Fruit fly (Drosophila melanogaster) whole organism, embryonic: ENCODE measurements around the gene Ccdc114.

Experiments
- Atf6 ChIP-seq: fragments of 200-800 bp; sonication (Bioruptor generic); IDR thresholded peaks from 2 replicates; pipeline ENCODE4 v1.3.6; 2022; ENCODE audit warnings: missing biosample characterization, missing genetic modification characterization
- Bgb ChIP-seq: fragments of 200-800 bp; sonication (Bioruptor generic); IDR thresholded peaks from 2 replicates; pipeline ENCODE4 v1.3.6; 2022; ENCODE audit warnings: missing biosample characterization, missing genetic modification characterization; ENCODE audit not compliant: partially characterized antibody
- CG11456 ChIP-seq: fragments of 200-800 bp; sonication (Bioruptor generic); IDR thresholded peaks from 3 replicates; pipeline ENCODE4 v1.3.6; 2022; ENCODE audit warnings: missing biosample characterization, missing genetic modification characterization
- CG12104 ChIP-seq: fragments of 200-800 bp; sonication (Bioruptor generic); optimal IDR thresholded peaks from 3 replicates; lab custom pipeline; 2016; ENCODE audit warnings: missing biosample characterization, missing genetic modification characterization
- CG12659 ChIP-seq: fragments of 200-800 bp; sonication (Bioruptor generic); optimal IDR thresholded peaks from 3 replicates; lab custom pipeline; 2017; ENCODE audit warnings: mild to moderate bottlenecking, missing biosample characterization, missing genetic modification reagents, missing genetic modification characterization
- CG13894 ChIP-seq: fragments of 200-800 bp; sonication (Bioruptor generic); optimal IDR thresholded peaks from 3 replicates; lab custom pipeline; 2018; ENCODE audit warnings: missing biosample characterization, mild to moderate bottlenecking, missing genetic modification characterization, moderate library complexity
- CG14710 ChIP-seq: fragments of 200-800 bp; sonication (Bioruptor generic); optimal IDR thresholded peaks from 3 replicates; lab custom pipeline; 2019; ENCODE audit warnings: missing biosample characterization, mild to moderate bottlenecking, missing genetic modification characterization, moderate library complexity
- CG15514 ChIP-seq: fragments of 200-800 bp; sonication (Bioruptor generic); optimal IDR thresholded peaks from 3 replicates; lab custom pipeline; 2017; ENCODE audit warnings: missing biosample characterization, missing genetic modification characterization, mild to moderate bottlenecking, moderate library complexity, missing genetic modification reagents
- CG15601 ChIP-seq: fragments of 200-800 bp; sonication (Bioruptor generic); optimal IDR thresholded peaks from 3 replicates; lab custom pipeline; 2019; ENCODE audit warnings: missing biosample characterization, mild to moderate bottlenecking, missing genetic modification characterization, moderate library complexity
- CG17186 ChIP-seq: fragments of 200-800 bp; sonication (Bioruptor generic); optimal IDR thresholded peaks from 3 replicates; lab custom pipeline; 2017; ENCODE audit warnings: missing biosample characterization, missing genetic modification reagents, missing genetic modification characterization
- CG18262 ChIP-seq: fragments of 200-800 bp; optimal IDR thresholded peaks from 3 replicates; lab custom pipeline; 2019; ENCODE audit warnings: missing biosample characterization, mild to moderate bottlenecking, missing genetic modification characterization, moderate library complexity
- CG18764 ChIP-seq: fragments of 200-800 bp; sonication (Bioruptor generic); optimal IDR thresholded peaks from 3 replicates; lab custom pipeline; 2016; ENCODE audit warnings: missing biosample characterization, missing genetic modification characterization
- CG2116 ChIP-seq: fragments of 200-800 bp; sonication (Bioruptor generic); optimal IDR thresholded peaks from 3 replicates; lab custom pipeline; 2018; ENCODE audit warnings: missing biosample characterization, mild to moderate bottlenecking, missing genetic modification characterization
- CG30020 ChIP-seq: fragments of 200-800 bp; optimal IDR thresholded peaks from 2 replicates; lab custom pipeline; 2019; ENCODE audit warnings: missing biosample characterization, mild to moderate bottlenecking, missing genetic modification characterization, moderate library complexity
- CG3065 ChIP-seq: fragments of 200-800 bp; sonication (Bioruptor generic); optimal IDR thresholded peaks from 2 replicates; lab custom pipeline; 2016; ENCODE audit warnings: missing biosample characterization, missing genetic modification characterization
- CG3163 ChIP-seq: fragments of 200-800 bp; sonication (Bioruptor generic); optimal IDR thresholded peaks from 3 replicates; lab custom pipeline; 2016; ENCODE audit warnings: missing biosample characterization, missing genetic modification characterization
- CG34376 ChIP-seq: fragments of 200-800 bp; sonication (Bioruptor generic); optimal IDR thresholded peaks from 2 replicates; lab custom pipeline; 2018; ENCODE audit warnings: missing biosample characterization, mild to moderate bottlenecking, missing genetic modification characterization
- CG42726 ChIP-seq: fragments of 200-800 bp; sonication (Bioruptor generic); IDR thresholded peaks from 2 replicates; pipeline ENCODE4 v1.3.6; 2022; ENCODE audit warnings: missing biosample characterization, missing genetic modification characterization; ENCODE audit not compliant: partially characterized antibody
- CG4707 ChIP-seq: fragments of 200-800 bp; sonication (Bioruptor generic); optimal IDR thresholded peaks from 2 replicates; lab custom pipeline; 2018; ENCODE audit warnings: missing biosample characterization, mild to moderate bottlenecking, missing genetic modification characterization, moderate library complexity
- CG6854 ChIP-seq: fragments of 200-800 bp; sonication (Bioruptor generic); optimal IDR thresholded peaks from 3 replicates; lab custom pipeline; 2017; ENCODE audit warnings: missing biosample characterization, mild to moderate bottlenecking, missing genetic modification characterization
- CG8478 ChIP-seq: fragments of >200 bp; optimal IDR thresholded peaks from 2 replicates; lab custom pipeline; 2018
- CG9876 ChIP-seq: fragments of 200-800 bp; sonication (Bioruptor generic); optimal IDR thresholded peaks from 2 replicates; lab custom pipeline; 2016; ENCODE audit warnings: missing biosample characterization, missing genetic modification characterization
- Dll ChIP-seq: fragments of 200-800 bp; sonication (Bioruptor generic); IDR thresholded peaks from 4 replicates; pipeline ENCODE4 v1.3.6; 2022; ENCODE audit warnings: missing biosample characterization, missing genetic modification characterization; ENCODE audit not compliant: partially characterized antibody
- Dref ChIP-seq: fragments of 200-800 bp; sonication (Bioruptor generic); IDR thresholded peaks from 2 replicates; pipeline ENCODE4 v1.3.6; 2022; ENCODE audit warnings: missing biosample characterization, missing genetic modification characterization
- E2f1 ChIP-seq: fragments of 200-800 bp; sonication (Bioruptor generic); IDR thresholded peaks from 2 replicates; pipeline ENCODE4 v1.3.6; 2022; ENCODE audit warnings: missing biosample characterization, missing genetic modification characterization
- E2f2 ChIP-seq: fragments of 200-800 bp; sonication (Bioruptor generic); IDR thresholded peaks from 2 replicates; pipeline ENCODE4 v1.3.6; 2022; ENCODE audit warnings: missing biosample characterization, missing genetic modification characterization
- Fer3 ChIP-seq: fragments of 200-800 bp; sonication (Bioruptor generic); optimal IDR thresholded peaks from 2 replicates; lab custom pipeline; 2018; ENCODE audit warnings: missing biosample characterization, mild to moderate bottlenecking, missing genetic modification characterization, moderate library complexity
- GATAe ChIP-seq: fragments of 200-800 bp; sonication (Bioruptor generic); conservative IDR thresholded peaks from 2 replicates; pipeline ENCODE4 v1.3.6; 2022; ENCODE audit warnings: missing biosample characterization, missing genetic modification characterization
- MESR4 ChIP-seq: fragments of 200-800 bp; sonication (Bioruptor generic); optimal IDR thresholded peaks from 2 replicates; lab custom pipeline; 2018; ENCODE audit warnings: missing biosample characterization, mild to moderate bottlenecking, missing genetic modification characterization, moderate library complexity
- Nf-YC ChIP-seq: fragments of 200-800 bp; optimal IDR thresholded peaks from 3 replicates; lab custom pipeline; 2019; ENCODE audit warnings: missing biosample characterization, mild to moderate bottlenecking, missing genetic modification characterization, moderate library complexity
- Scr ChIP-seq: fragments of 200-800 bp; sonication (Bioruptor generic); IDR thresholded peaks from 2 replicates; pipeline ENCODE4 v1.3.6; 2022; ENCODE audit warnings: missing biosample characterization, missing genetic modification characterization; ENCODE audit not compliant: partially characterized antibody
- Sin3A ChIP-seq: fragments of >200 bp; optimal IDR thresholded peaks from 2 replicates; lab custom pipeline; 2018
- Sox100B ChIP-seq: fragments of 200-800 bp; sonication (Bioruptor generic); optimal IDR thresholded peaks from 3 replicates; lab custom pipeline; 2018; ENCODE audit warnings: missing biosample characterization, mild to moderate bottlenecking, missing genetic modification characterization
- YL-1 ChIP-seq: fragments of 200-800 bp; sonication (Bioruptor generic); optimal IDR thresholded peaks from 3 replicates; lab custom pipeline; 2017; ENCODE audit warnings: missing biosample characterization, mild to moderate bottlenecking, missing genetic modification characterization
- al ChIP-seq: fragments of 200-800 bp; sonication (Bioruptor generic); IDR thresholded peaks from 2 replicates; pipeline ENCODE4 v1.3.6; 2022; ENCODE audit warnings: missing biosample characterization, missing genetic modification characterization
- amos ChIP-seq: fragments of 200-800 bp; sonication (Bioruptor generic); IDR thresholded peaks from 2 replicates; pipeline ENCODE4 v1.3.6; 2022; ENCODE audit warnings: missing biosample characterization, missing genetic modification characterization; ENCODE audit not compliant: partially characterized antibody
- ci ChIP-seq: fragments of 200-800 bp; sonication (Bioruptor generic); IDR thresholded peaks from 3 replicates; pipeline ENCODE4 v1.3.6; 2022; ENCODE audit warnings: missing biosample characterization, missing genetic modification characterization
- corto ChIP-seq: fragments of 200-800 bp; sonication (Bioruptor generic); optimal IDR thresholded peaks from 2 replicates; lab custom pipeline; 2016; ENCODE audit warnings: missing biosample characterization, mild to moderate bottlenecking, missing genetic modification characterization, moderate library complexity
- dysf ChIP-seq: fragments of 200-800 bp; sonication (Bioruptor generic); IDR thresholded peaks from 3 replicates; pipeline ENCODE4 v1.3.6; 2022; ENCODE audit warnings: missing biosample characterization, missing genetic modification characterization
- fu2 ChIP-seq: fragments of 200-800 bp; sonication (Bioruptor generic); optimal IDR thresholded peaks from 2 replicates; lab custom pipeline; 2016; ENCODE audit warnings: missing biosample characterization, missing genetic modification characterization
- hbn ChIP-seq: fragments of 200-800 bp; sonication (Bioruptor generic); IDR thresholded peaks from 2 replicates; pipeline ENCODE4 v1.3.6; 2022; ENCODE audit warnings: missing biosample characterization, missing genetic modification characterization; ENCODE audit not compliant: partially characterized antibody
- jumu ChIP-seq: fragments of 200-800 bp; sonication (Bioruptor generic); optimal IDR thresholded peaks from 3 replicates; lab custom pipeline; 2016; ENCODE audit warnings: missing biosample characterization, missing genetic modification characterization
- nau ChIP-seq: fragments of 200-800 bp; sonication (Bioruptor generic); optimal IDR thresholded peaks from 3 replicates; lab custom pipeline; 2017; ENCODE audit warnings: missing biosample characterization, mild to moderate bottlenecking, missing genetic modification characterization, missing genetic modification reagents
- nerfin-1 ChIP-seq: fragments of 200-800 bp; sonication (Bioruptor generic); optimal IDR thresholded peaks from 3 replicates; lab custom pipeline; 2019; ENCODE audit warnings: missing biosample characterization, mild to moderate bottlenecking, missing genetic modification characterization, moderate library complexity
- schlank ChIP-seq: fragments of 200-800 bp; sonication (Bioruptor generic); optimal IDR thresholded peaks from 2 replicates; lab custom pipeline; 2018; ENCODE audit warnings: missing biosample characterization, mild to moderate bottlenecking, missing genetic modification characterization
- sens ChIP-seq: fragments of 200-800 bp; sonication (Bioruptor generic); peaks from one replicate; lab custom pipeline; 2016; ENCODE audit warnings: missing biosample characterization, missing genetic modification characterization
- tll ChIP-seq, 2 experiments: fragments of 200-800 bp in 1 of 2; fragments of >200 bp in 1 of 2; sonication (Bioruptor generic) in 1 of 2; optimal IDR thresholded peaks; 2 replicates each; lab custom pipeline; 2017 to 2019; ENCODE audit warnings: missing biosample characterization in 2 of 2, missing genetic modification characterization in 2 of 2, mild to moderate bottlenecking in 1 of 2, moderate library complexity in 1 of 2
- tna ChIP-seq: fragments of 200-800 bp; sonication (Bioruptor generic); IDR thresholded peaks from 2 replicates; pipeline ENCODE4 v1.3.6; 2022; ENCODE audit warnings: missing biosample characterization, missing genetic modification characterization; ENCODE audit not compliant: partially characterized antibody
- unc-4 ChIP-seq: fragments of 200-800 bp; sonication (Bioruptor generic); IDR thresholded peaks from 2 replicates; pipeline ENCODE4 v1.3.6; 2022; ENCODE audit warnings: missing biosample characterization, missing genetic modification characterization; ENCODE audit not compliant: partially characterized antibody
- vvl ChIP-seq: fragments of 200-800 bp; sonication (Bioruptor generic); IDR thresholded peaks from 2 replicates; pipeline ENCODE4 v1.3.6; 2022; ENCODE audit warnings: missing biosample characterization, missing genetic modification characterization

Ccdc114 gene

dm6 chr3R:16643591-16643990 lies 19.1 kb upstream of the Ccdc114 start, which contains the start of gene Arl6IP1 (continued):
- no peak for TF ChIP-seq CG12104 (GFP tag; lab: Kevin White, UChicago)
- no peak for TF ChIP-seq CG18764
- peak; percentile 72 for TF ChIP-seq MESR4 (GFP tag; lab: Kevin White, UChicago)
- peak; percentile 35 for TF ChIP-seq sens (GFP tag; lab: Kevin White, UChicago)
- TF ChIP-seq Nf-YC (tag; lab: Kevin White, UChicago), result no peak
- peak; percentile 50 for TF ChIP-seq tna (GFP tag; lab: Robert Waterston, UW)
- peak; percentile 99 for TF ChIP-seq CG2116 (GFP tag; lab: Kevin White, UChicago)
- no peak for TF ChIP-seq CG6854 (GFP tag; lab: Kevin White, UChicago)
- TF ChIP-seq Sin3A (lab: Kevin White, UChicago), result peak; percentile 36
- TF ChIP-seq unc-4, result peak; percentile 34; the same call in 1 of the 2 replicates
- no peak for TF ChIP-seq nau
- TF ChIP-seq Fer3 (tag; lab: Kevin White, UChicago), result no peak
- TF ChIP-seq E2f2 (GFP tag; lab: Robert Waterston, UW), result peak; percentile 90
- TF ChIP-seq Sox100B (GFP tag; lab: Kevin White, UChicago), result no peak
- peak; percentile 48 for TF ChIP-seq CG14710 (tag; lab: Kevin White, UChicago)
- TF ChIP-seq nerfin-1 (tag; lab: Kevin White, UChicago), result no peak
- TF ChIP-seq dysf (GFP tag; lab: Robert Waterston, UW), result no peak
- TF ChIP-seq CG15514 (GFP tag; lab: Kevin White, UChicago), result peak; percentile 58
- 0 out of 2 replicates have a peak, but pooled peaks have one; percentile 11 for TF ChIP-seq vvl (GFP tag; lab: Robert Waterston, UW)
- TF ChIP-seq Scr (GFP tag; lab: Robert Waterston, UW), result peak; percentile 56
- TF ChIP-seq Atf6, result no peak
- TF ChIP-seq fu2 (GFP tag; lab: Kevin White, UChicago), result no peak
- TF ChIP-seq CG3065, result no peak
- peak; percentile 52; the same call in 1 of the 2 replicates for TF ChIP-seq CG42726 (GFP tag; lab: Robert Waterston, UW)
- TF ChIP-seq GATAe (GFP tag; lab: Robert Waterston, UW), result no peak
- no peak for TF ChIP-seq CG13894
- TF ChIP-seq CG8478 (lab: Kevin White, UChicago), result no peak
- TF ChIP-seq CG18262 (tag; lab: Kevin White, UChicago), result no peak
- no peak for TF ChIP-seq tll (GFP tag; optimal IDR thresholded peaks at IDR 0.05; lab: Kevin White, UChicago)
- peak; percentile 50; the same call in 1 of the 4 replicates for TF ChIP-seq Dll (GFP tag; lab: Robert Waterston, UW)
- TF ChIP-seq al, result no peak
- TF ChIP-seq YL-1 (GFP tag; lab: Kevin White, UChicago), result peak; percentile 56
- no peak for TF ChIP-seq E2f1 (GFP tag; lab: Robert Waterston, UW)
- TF ChIP-seq amos (GFP tag; lab: Robert Waterston, UW), result peak; percentile 39; the same call in 1 of the 2 replicates
- TF ChIP-seq ci (GFP tag; lab: Robert Waterston, UW), result 0 out of 3 replicates have a peak, but pooled peaks have one; percentile 19
- peak; percentile 4 for TF ChIP-seq CG17186
- TF ChIP-seq Dref (GFP tag; lab: Robert Waterston, UW), result peak; percentile 88
- TF ChIP-seq corto (GFP tag; lab: Kevin White, UChicago), result no peak
- no peak for TF ChIP-seq CG11456 (GFP tag; lab: Robert Waterston, UW)
- peak; percentile 32 for TF ChIP-seq CG12659
- TF ChIP-seq CG15601 (tag; lab: Kevin White, UChicago), result peak; percentile 31
- no peak for TF ChIP-seq CG9876
- peak; percentile 33 for TF ChIP-seq hbn (GFP tag; lab: Robert Waterston, UW)
- peak; percentile 8 for TF ChIP-seq CG34376 (GFP tag; lab: Kevin White, UChicago)
- no peak for TF ChIP-seq CG3163
- peak; percentile 30 for TF ChIP-seq CG30020 (tag; lab: Kevin White, UChicago)
- TF ChIP-seq jumu (GFP tag; lab: Kevin White, UChicago), result no peak
- TF ChIP-seq schlank (tag; lab: Kevin White, UChicago), result no peak
- TF ChIP-seq CG4707, result no peak
- TF ChIP-seq Bgb (GFP tag; lab: Robert Waterston, UW), result peak; percentile 61
